Worm (Caenorhabditis elegans) whole organism, L1 larva: ENCODE measurements around the gene K01A11.3.

Experiments
- alr-1 ChIP-seq: fragments of 200-800 bp; sonication (Bioruptor generic); optimal IDR thresholded peaks from 2 replicates; lab custom pipeline; 2018; ENCODE audit warnings: borderline replicate concordance, mild to moderate bottlenecking, missing genetic modification characterization, missing compliant biosample characterization
- egl-13 ChIP-seq: sonication (generic microtip); optimal IDR thresholded peaks from 2 replicates; lab custom pipeline; 2016; ENCODE audit warnings: missing genotype, missing genetic modification reagents, missing genetic modification characterization, missing compliant biosample characterization
- unc-62 ChIP-seq: fragments of 150-350 bp; optimal IDR thresholded peaks from 2 replicates; lab custom pipeline; 2014; ENCODE audit warnings: missing biosample characterization, missing genetic modification reagents, missing genetic modification characterization

DNA sequence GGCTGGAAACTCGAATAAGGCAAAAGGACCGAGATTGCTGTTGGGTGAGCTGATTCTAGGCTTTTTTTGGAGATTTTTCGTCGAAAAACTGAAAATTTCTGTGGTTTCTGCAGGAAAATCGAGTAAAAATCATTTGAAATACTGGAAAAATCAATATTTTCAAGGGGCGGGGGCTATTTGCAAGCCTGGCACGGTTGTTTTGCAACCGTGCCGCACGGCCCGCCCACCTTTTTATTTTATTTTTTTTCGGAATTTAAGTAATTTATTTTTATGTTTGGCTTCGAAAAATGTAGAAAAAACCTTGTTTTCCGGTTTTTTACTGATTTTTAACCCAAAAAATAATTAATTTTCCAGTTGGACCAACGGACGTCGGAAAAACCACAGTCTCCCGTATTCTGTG is 53.9 kb downstream of the K01A11.3 start:
- TF ChIP-seq unc-62 (GFP tag; lab: Kevin White, UChicago) = no peak
- TF ChIP-seq egl-13 (tag; lab: Kevin White, UChicago) = no peak
- TF ChIP-seq alr-1 (tag; lab: Kevin White, UChicago) = no peak
